Worm (Caenorhabditis elegans): Measurements from ENCODE around the gene pigg-1.

pigg-1 gene

ce11 chrII:8600165-8600564, at the start of gene pigg-1:
Gene pigg-1 (minus strand): TSS chrII:8600265.
- TF ChIP-seq nhr-10 (tag; optimal IDR thresholded peaks at IDR 0.05), result no peak
- no peak for TF ChIP-seq hlh-11 (tag; optimal IDR thresholded peaks at IDR 0.05)
- TF ChIP-seq lin-13 (GFP tag; optimal IDR thresholded peaks at IDR 0.05), result no peak
- TF ChIP-seq aha-1 (tag), result peak; percentile 30

ce11 chrII:8648843-8649242, 48.8 kb upstream of the pigg-1 start:
- TF ChIP-seq zip-2 (tag; optimal IDR thresholded peaks at IDR 0.05), result no peak
- no peak for TF ChIP-seq attf-4 (tag; optimal IDR thresholded peaks at IDR 0.05)
- TF ChIP-seq nhr-237 (tag; optimal IDR thresholded peaks at IDR 0.05), result no peak
- TF ChIP-seq lin-38 (GFP tag; IDR thresholded peaks at IDR 0.05), result no peak
- TF ChIP-seq zag-1 (tag; optimal IDR thresholded peaks at IDR 0.05), result no peak
- TF ChIP-seq jun-1 (tag; optimal IDR thresholded peaks at IDR 0.05), result no peak
- TF ChIP-seq mdt-29 (GFP tag; IDR thresholded peaks at IDR 0.05), result no peak
- no peak for TF ChIP-seq nhr-11 (tag; optimal IDR thresholded peaks at IDR 0.05)
- no peak for TF ChIP-seq ceh-20 (GFP tag; IDR thresholded peaks at IDR 0.05)
- TF ChIP-seq daf-12 (tag; optimal IDR thresholded peaks at IDR 0.05), result no peak
- no peak for TF ChIP-seq zip-11 (GFP tag; IDR thresholded peaks at IDR 0.05)
- TF ChIP-seq mdl-1 (tag; optimal IDR thresholded peaks at IDR 0.05), result no peak

DNA sequence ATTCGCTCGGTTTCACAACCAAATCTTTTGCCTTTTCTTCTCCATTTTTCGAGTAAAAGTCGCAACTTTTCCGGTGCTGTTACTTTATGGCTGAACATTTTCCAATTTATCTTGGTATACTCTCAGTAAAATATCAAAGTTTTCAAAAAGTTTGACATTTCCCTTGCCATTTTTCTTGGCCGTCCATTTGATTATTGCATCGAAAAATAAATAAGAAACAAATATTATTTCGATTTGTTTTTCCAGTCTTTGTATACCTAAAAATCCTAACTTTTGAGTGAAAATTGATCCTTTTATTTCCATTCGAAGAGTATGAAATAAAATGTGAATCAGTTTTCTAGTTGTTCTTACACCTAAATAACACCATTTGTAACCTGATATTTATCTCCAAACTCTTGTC, 46.4 kb upstream of the pigg-1 start:
- peak; percentile 94 for TF ChIP-seq aha-1 (tag)
- no peak for TF ChIP-seq attf-4 (tag; optimal IDR thresholded peaks at IDR 0.05)

DNA sequence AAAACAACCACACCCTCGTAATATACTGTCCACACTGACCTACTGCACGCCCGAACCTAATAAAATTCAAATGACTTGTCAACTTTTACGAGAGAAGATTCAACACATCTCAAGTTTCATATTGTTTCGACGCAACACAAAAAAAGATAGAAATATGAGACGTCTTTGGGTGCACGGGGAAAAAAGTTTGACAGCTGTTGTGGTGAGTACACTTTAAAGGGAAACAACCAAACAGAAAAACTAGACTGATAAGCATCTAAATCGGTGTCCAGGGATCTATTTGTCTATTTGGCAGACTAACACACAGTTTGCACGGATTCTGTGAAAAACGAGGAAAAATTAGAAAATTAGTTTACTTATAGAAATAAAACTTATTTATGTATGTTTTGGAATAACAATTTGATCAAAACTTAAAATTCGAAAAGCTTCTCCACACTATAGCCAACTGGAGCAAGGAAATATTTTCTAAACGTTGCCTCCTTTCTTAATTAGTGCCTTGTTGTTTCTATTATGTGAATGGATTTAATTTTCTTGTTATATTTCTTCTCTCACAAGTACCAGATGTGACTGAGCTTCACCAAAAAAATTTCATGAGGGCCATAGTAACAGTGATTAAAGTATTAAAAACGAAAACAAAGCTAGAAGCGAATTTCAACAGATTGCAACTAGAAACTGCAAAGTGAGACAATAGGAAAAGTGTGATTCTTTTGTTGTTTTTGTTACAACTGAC, 43.7 kb upstream of the pigg-1 start:
- TF ChIP-seq nhr-10 (tag; optimal IDR thresholded peaks at IDR 0.05) (no peak), saeg-2 (GFP tag; IDR thresholded peaks at IDR 0.05) (no peak), nhr-48 (tag; optimal IDR thresholded peaks at IDR 0.05) (no peak), spr-3 (GFP tag; optimal IDR thresholded peaks at IDR 0.05) (no peak), hlh-11 (tag; optimal IDR thresholded peaks at IDR 0.05) (no peak), aha-1 (tag) (peak; percentile 50), ceh-82 (tag; optimal IDR thresholded peaks at IDR 0.05) (no peak)

- no peak for TF ChIP-seq Y75B8A.6 (GFP tag; IDR thresholded peaks at IDR 0.05)
- TF ChIP-seq ceh-28 (tag; optimal IDR thresholded peaks at IDR 0.05), result no peak
- no peak for TF ChIP-seq mxl-3 (GFP tag; optimal IDR thresholded peaks at IDR 0.05)
- no peak for TF ChIP-seq saeg-2 (GFP tag; IDR thresholded peaks at IDR 0.05)
- no peak for TF ChIP-seq set-16 (GFP tag; IDR thresholded peaks at IDR 0.05)
- TF ChIP-seq tag-97 (GFP tag; IDR thresholded peaks at IDR 0.05), result no peak
- TF ChIP-seq dmd-6 (GFP tag; IDR thresholded peaks at IDR 0.05), result no peak
- no peak for TF ChIP-seq madf-9 (GFP tag; conservative IDR thresholded peaks at IDR 0.05)
Observed at ce11 chrII:8642376-8642775, 42.3 kb upstream of the pigg-1 start.

- TF ChIP-seq hlh-11 (tag; optimal IDR thresholded peaks at IDR 0.05) (peak; percentile 14), aly-2 (tag; optimal IDR thresholded peaks at IDR 0.05) (no peak), daf-16 (GFP tag; optimal IDR thresholded peaks at IDR 0.05) (no peak), daf-16 (tag; optimal IDR thresholded peaks at IDR 0.05) (peak; percentile 19), mes-2 (tag; optimal IDR thresholded peaks at IDR 0.05; ENCODE audit: poor library complexity, severe bottlenecking) (peak; percentile 10), rbr-2 (tag; optimal IDR thresholded peaks at IDR 0.05) (no peak), dve-1 (tag; optimal IDR thresholded peaks at IDR 0.05; ENCODE audit: insufficient read depth) (peak; percentile 9), nhr-28 (tag; optimal IDR thresholded peaks at IDR 0.05) (peak; percentile 3), ztf-11 (tag; optimal IDR thresholded peaks at IDR 0.05) (no peak)
Observed at ce11 chrII:8641131-8641530, 41.1 kb upstream of the pigg-1 start, which contains the start of gene D2085.7. Gene D2085.7 (plus strand): TSS chrII:8641381.

All from whole organism, L4 larva.